Worm (Caenorhabditis elegans) whole organism, L2 larva: ENCODE data around the gene K07D4.4.
A peak's percentile ranks its signal among the peaks of the same experiment; 100 is the strongest.

Experiments
- F13H6.1 ChIP-seq: sonication (generic microtip); optimal IDR thresholded peaks from 2 replicates; lab custom pipeline; 2016; ENCODE audit warnings: missing genetic modification characterization, missing compliant biosample characterization
- R02D3.7 ChIP-seq: fragments of 150-350 bp; optimal IDR thresholded peaks from 2 replicates; lab custom pipeline; 2014; ENCODE audit warnings: missing biosample characterization, missing genetic modification characterization
- aly-2 ChIP-seq: fragments of 150-350 bp; optimal IDR thresholded peaks from 2 replicates; lab custom pipeline; 2014; ENCODE audit warnings: missing biosample characterization, missing genetic modification characterization
- ama-1 ChIP-seq: fragments of 150-350 bp; optimal IDR thresholded peaks from 2 replicates; lab custom pipeline; 2018; ENCODE audit warnings: inconsistent platforms
- blmp-1 ChIP-seq: sonication (generic microtip); optimal IDR thresholded peaks from 2 replicates; lab custom pipeline; 2017; ENCODE audit warnings: missing genetic modification characterization, mild to moderate bottlenecking, missing compliant biosample characterization, antibody characterized with exemption, moderate library complexity; ENCODE audit not compliant: insufficient read depth
- crh-2 ChIP-seq: sonication (generic microtip); optimal IDR thresholded peaks from 2 replicates; lab custom pipeline; 2017; ENCODE audit warnings: missing biosample characterization, missing genetic modification characterization
- elt-1 ChIP-seq: fragments of 150-350 bp; optimal IDR thresholded peaks from 2 replicates; lab custom pipeline; 2014; ENCODE audit warnings: missing biosample characterization, missing genetic modification characterization
- elt-3 ChIP-seq: sonication (generic microtip); optimal IDR thresholded peaks from 2 replicates; lab custom pipeline; 2017; ENCODE audit warnings: missing biosample characterization, missing genetic modification characterization
- fos-1 ChIP-seq: fragments of 150-350 bp; optimal IDR thresholded peaks from 2 replicates; lab custom pipeline; 2014; ENCODE audit warnings: missing biosample characterization, missing genetic modification characterization
- lin-11 ChIP-seq: fragments of 150-350 bp; sonication (generic microtip); optimal IDR thresholded peaks from 2 replicates; lab custom pipeline; 2014; ENCODE audit warnings: missing biosample characterization, missing genetic modification characterization, inconsistent platforms, mixed read lengths
- lsy-2 ChIP-seq, 2 experiments: fragments of 150-350 bp in 1 of 2; sonication (generic microtip) in 1 of 2; optimal IDR thresholded peaks; 2 replicates each; lab custom pipeline; 2014 to 2017; ENCODE audit warnings: missing biosample characterization in 2 of 2, missing genetic modification characterization in 2 of 2
- mab-5 ChIP-seq: fragments of 150-350 bp; optimal IDR thresholded peaks from 2 replicates; lab custom pipeline; 2014; ENCODE audit warnings: missing biosample characterization, missing genetic modification characterization
- mdl-1 ChIP-seq, 2 experiments: fragments of 150-350 bp in 1 of 2; sonication (generic microtip) in 1 of 2; optimal IDR thresholded peaks; 2 replicates each; lab custom pipeline; 2017; ENCODE audit warnings: missing biosample characterization in 2 of 2, missing genetic modification characterization in 2 of 2
- nhr-11 ChIP-seq: fragments of 150-350 bp; optimal IDR thresholded peaks from 2 replicates; lab custom pipeline; 2014; ENCODE audit warnings: missing biosample characterization, missing genetic modification characterization
- nhr-129 ChIP-seq: fragments of 150-350 bp; optimal IDR thresholded peaks from 2 replicates; lab custom pipeline; 2014; ENCODE audit warnings: missing biosample characterization, missing genetic modification characterization
- nhr-21 ChIP-seq: fragments of 150-350 bp; optimal IDR thresholded peaks from 2 replicates; lab custom pipeline; 2014; ENCODE audit warnings: missing biosample characterization, missing genetic modification characterization
- nhr-23 ChIP-seq: fragments of 150-350 bp; optimal IDR thresholded peaks from 2 replicates; lab custom pipeline; 2014; ENCODE audit warnings: missing biosample characterization, missing genetic modification reagents, missing genetic modification characterization
- nhr-25 ChIP-seq: fragments of 150-350 bp; sonication (generic microtip); optimal IDR thresholded peaks from 3 replicates; lab custom pipeline; 2014; ENCODE audit warnings: missing biosample characterization, missing genetic modification characterization
- peb-1 ChIP-seq: fragments of 150-350 bp; optimal IDR thresholded peaks from 2 replicates; lab custom pipeline; 2014; ENCODE audit warnings: missing biosample characterization, missing genetic modification characterization
- sem-4 ChIP-seq: fragments of 150-350 bp; optimal IDR thresholded peaks from 2 replicates; lab custom pipeline; 2014; ENCODE audit warnings: missing biosample characterization, missing genetic modification reagents, missing genetic modification characterization
- sma-3 ChIP-seq: sonication (generic microtip); optimal IDR thresholded peaks from 2 replicates; lab custom pipeline; 2016; ENCODE audit warnings: missing genetic modification reagents, missing genetic modification characterization, missing compliant biosample characterization
- unc-39 ChIP-seq: fragments of 150-350 bp; optimal IDR thresholded peaks from 2 replicates; lab custom pipeline; 2014; ENCODE audit warnings: missing biosample characterization, missing genetic modification characterization
- unc-55 ChIP-seq: fragments of 150-350 bp; sonication (generic microtip); optimal IDR thresholded peaks from 3 replicates; lab custom pipeline; 2014; ENCODE audit warnings: missing biosample characterization, missing genetic modification reagents, missing genetic modification characterization
- unc-62 ChIP-seq: fragments of 150-350 bp; optimal IDR thresholded peaks from 2 replicates; lab custom pipeline; 2014; ENCODE audit warnings: missing biosample characterization, missing genetic modification reagents, missing genetic modification characterization
- ztf-11 ChIP-seq: sonication (generic microtip); optimal IDR thresholded peaks from 2 replicates; lab custom pipeline; 2017; ENCODE audit warnings: missing biosample characterization, missing genetic modification characterization
- ztf-4 ChIP-seq: fragments of 150-350 bp; optimal IDR thresholded peaks from 2 replicates; lab custom pipeline; 2014; ENCODE audit warnings: missing biosample characterization, missing genetic modification characterization

K07D4.4 gene

ce11 chrII:4042696-4043095, 10.5 kb upstream of the K07D4.4 start:
- TF ChIP-seq lsy-2 (tag; optimal IDR thresholded peaks at IDR 0.05; lab: Kevin White, UChicago) (peak in 1 of 2 experiments; percentile 2), nhr-11 (tag; lab: Kevin White, UChicago) (no peak)

- TF ChIP-seq nhr-25 (tag; lab: Kevin White, UChicago) (no peak), unc-55 (GFP tag; lab: Kevin White, UChicago) (no peak), ama-1 (lab: Kevin White, UChicago) (no peak), nhr-21 (tag; lab: Kevin White, UChicago) (no peak), blmp-1 (no peak), aly-2 (tag; lab: Kevin White, UChicago) (no peak), peb-1 (no peak)
These were observed 7.9 kb upstream of the K07D4.4 start for ce11 chrII:4040066-4040465.

- TF ChIP-seq nhr-129 (tag; lab: Kevin White, UChicago) (peak; percentile 52), peb-1 (no peak), F13H6.1 (tag; lab: Kevin White, UChicago) (peak; percentile 11)
- TF ChIP-seq, all 48 proteins: peak for 2
These were observed 6.3 kb upstream of the K07D4.4 start, which contains the start of gene pqn-48 for ce11 chrII:4038541-4038940. pqn-48 (plus strand) TSS chrII:4038884.

ce11 chrII:4028276-4028675, 3.9 kb downstream of the K07D4.4 start, which contains the start of gene K07D4.9:
K07D4.9 (plus strand) TSS chrII:4028576.
- TF ChIP-seq ztf-4 (tag; lab: Kevin White, UChicago) = no peak
- TF ChIP-seq F13H6.1 (tag; lab: Kevin White, UChicago) = no peak
- TF ChIP-seq, all 48 proteins: peak for 0

- TF ChIP-seq elt-3 (no peak), unc-55 (GFP tag; lab: Kevin White, UChicago) (no peak), nhr-25 (tag; lab: Kevin White, UChicago) (no peak)
These were observed 6.7 kb downstream of the K07D4.4 start, which contains the start of gene K07D4.5 for ce11 chrII:4025462-4025861. K07D4.5 (minus strand) TSS chrII:4025562.

ce11 chrII:4018617-4019016, 13.6 kb downstream of the K07D4.4 start, which contains the start of gene K07D4.6:
K07D4.6 (minus strand) TSS chrII:4018717.
- TF ChIP-seq R02D3.7 (tag; lab: Kevin White, UChicago) = no peak
- TF ChIP-seq elt-1 (tag; lab: Kevin White, UChicago) = no peak
- no peak for TF ChIP-seq ama-1 (lab: Kevin White, UChicago)
- no peak for TF ChIP-seq mab-5 (tag; lab: Kevin White, UChicago)
- TF ChIP-seq nhr-23 (tag; lab: Kevin White, UChicago) = no peak
- no peak for TF ChIP-seq unc-55 (GFP tag; lab: Kevin White, UChicago)
- TF ChIP-seq sem-4 (tag; lab: Kevin White, UChicago) = no peak
- no peak for TF ChIP-seq unc-62 (GFP tag; lab: Kevin White, UChicago)
- no peak for TF ChIP-seq crh-2
- no peak for TF ChIP-seq unc-39 (tag; lab: Kevin White, UChicago)
- no peak for TF ChIP-seq mdl-1 (tag; optimal IDR thresholded peaks at IDR 0.05; lab: Kevin White, UChicago)
- TF ChIP-seq peb-1 = no peak
- no peak for TF ChIP-seq aly-2 (tag; lab: Kevin White, UChicago)
- no peak for TF ChIP-seq nhr-129 (tag; lab: Kevin White, UChicago)
- TF ChIP-seq ztf-11 (tag; lab: Kevin White, UChicago) = no peak
- TF ChIP-seq fos-1 (tag; lab: Kevin White, UChicago) = no peak
- TF ChIP-seq nhr-25 (tag; lab: Kevin White, UChicago) = no peak
- TF ChIP-seq lin-11 = no peak

ce11 chrII:4011518-4011917, 20.7 kb downstream of the K07D4.4 start:
- TF ChIP-seq R02D3.7 (tag; lab: Kevin White, UChicago) = no peak
- no peak for TF ChIP-seq lsy-2 (tag; optimal IDR thresholded peaks at IDR 0.05; lab: Kevin White, UChicago)

- no peak for TF ChIP-seq lsy-2 (tag; optimal IDR thresholded peaks at IDR 0.05; lab: Kevin White, UChicago)
- TF ChIP-seq sma-3 (GFP tag; lab: Kevin White, UChicago) = no peak
- no peak for TF ChIP-seq mab-5 (tag; lab: Kevin White, UChicago)
These were observed 24.2 kb downstream of the K07D4.4 start for ce11 chrII:4007972-4008371.
